Fruit fly (Drosophila melanogaster): Measurements from ENCODE around the gene ppk18.

DNA sequence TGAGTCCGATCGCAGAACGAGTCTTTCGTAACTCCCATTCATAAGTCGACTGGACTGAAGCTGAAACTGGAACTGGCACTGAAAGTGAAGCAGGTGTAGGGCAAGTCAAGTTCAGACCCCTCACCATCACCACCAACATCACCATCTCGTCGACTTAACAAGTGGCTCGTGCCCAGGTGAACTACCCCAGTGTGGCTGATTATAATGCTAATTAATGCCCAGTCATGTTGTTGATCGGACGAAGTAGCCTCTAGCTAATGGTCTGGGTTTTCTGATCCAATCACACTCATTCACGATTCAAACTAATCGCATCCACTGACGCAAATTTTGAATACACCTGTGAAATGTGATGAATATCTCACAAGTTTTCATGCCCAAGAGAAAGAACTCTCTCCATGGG, 42.0 kb downstream of the ppk18 start:
- TF ChIP-seq CG6854 (GFP tag; optimal IDR thresholded peaks at IDR 0.05) (no peak), NK7.1 (GFP tag; optimal IDR thresholded peaks at IDR 0.05) (no peak), CG6791 (GFP tag; IDR thresholded peaks at IDR 0.05; ENCODE audit: partially characterized antibody) (no peak), Deaf1 (tag; optimal IDR thresholded peaks at IDR 0.05) (no peak)
